Fruit fly (Drosophila melanogaster) whole organism, prepupa: ENCODE data around the gene CG6980.

Experiments
- Blimp-1 ChIP-seq: fragments of 200-800 bp; sonication (Bioruptor generic); optimal IDR thresholded peaks from 3 replicates; lab custom pipeline; 2017; ENCODE audit warnings: missing biosample characterization, missing genetic modification characterization, mild to moderate bottlenecking, moderate library complexity, missing genetic modification reagents
- CG3032 ChIP-seq: fragments of 200-800 bp; optimal IDR thresholded peaks from 2 replicates; lab custom pipeline; 2019; ENCODE audit warnings: missing biosample characterization, mild to moderate bottlenecking, missing genetic modification characterization, moderate library complexity
- CG7368 ChIP-seq: fragments of 200-800 bp; sonication (Bioruptor generic); optimal IDR thresholded peaks from 3 replicates; lab custom pipeline; 2016; ENCODE audit warnings: missing biosample characterization, missing genetic modification characterization
- Ets96B ChIP-seq: fragments of 200-800 bp; optimal IDR thresholded peaks from 2 replicates; lab custom pipeline; 2019; ENCODE audit warnings: missing biosample characterization, mild to moderate bottlenecking, missing genetic modification characterization, moderate library complexity
- Hr39 ChIP-seq: fragments of 200-800 bp; sonication (Bioruptor generic); optimal IDR thresholded peaks from 2 replicates; lab custom pipeline; 2016; ENCODE audit warnings: missing biosample characterization, missing genetic modification characterization
- Sox15 ChIP-seq: fragments of 200-800 bp; sonication (Bioruptor generic); optimal IDR thresholded peaks from 3 replicates; lab custom pipeline; 2016; ENCODE audit warnings: missing biosample characterization, missing genetic modification characterization
- dsx ChIP-seq: fragments of 200-800 bp; optimal IDR thresholded peaks from 3 replicates; lab custom pipeline; 2019; ENCODE audit warnings: missing biosample characterization, mild to moderate bottlenecking, missing genetic modification characterization, moderate library complexity; ENCODE audit not compliant: poor library complexity, severe bottlenecking
- salr ChIP-seq, 2 experiments: fragments of 200-800 bp; sonication (Bioruptor generic); optimal IDR thresholded peaks; 3 replicates each; lab custom pipeline; 2016 to 2018; ENCODE audit warnings: missing biosample characterization in 2 of 2, missing genetic modification characterization in 2 of 2, mild to moderate bottlenecking in 1 of 2

- TF ChIP-seq Sox15 (GFP tag; lab: Kevin White, UChicago) (no peak), Blimp-1 (GFP tag; lab: Kevin White, UChicago) (no peak), CG3032 (tag; lab: Kevin White, UChicago) (no peak), CG7368 (no peak), dsx (GFP tag; lab: Kevin White, UChicago) (no peak), salr (GFP tag; optimal IDR thresholded peaks at IDR 0.05; lab: Kevin White, UChicago) (no peak), Hr39 (GFP tag; lab: Kevin White, UChicago) (no peak), Ets96B (no peak)
Observed at dm6 chr3R:24787734-24788133, 19.7 kb upstream of the CG6980 start, which contains the start of gene Ets96B.
